Worm (Caenorhabditis elegans): ENCODE results near the gene gsp-1.

DNA sequence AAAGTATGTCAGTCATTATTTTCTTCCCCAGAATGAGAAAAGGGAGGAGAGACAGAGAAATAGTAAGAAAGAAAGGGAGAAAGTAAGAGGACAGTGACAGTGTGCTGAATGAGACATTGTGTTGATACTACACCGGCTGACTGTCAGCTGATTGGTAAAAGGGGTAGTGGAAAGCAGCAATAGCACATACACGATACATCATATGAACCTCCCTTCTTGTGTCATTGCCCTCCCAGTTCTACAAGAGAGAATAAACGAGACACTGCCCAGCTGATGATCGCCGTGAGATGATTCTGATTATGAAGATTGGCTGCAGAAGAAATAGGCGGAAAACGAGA is 37.6 kb downstream of the gsp-1 start:
- no peak for TF ChIP-seq tbx-37 (GFP tag; conservative IDR thresholded peaks at IDR 0.05)
- TF ChIP-seq ets-7 (tag; optimal IDR thresholded peaks at IDR 0.05), result no peak
- no peak for TF ChIP-seq ama-1 (optimal IDR thresholded peaks at IDR 0.05)
- TF ChIP-seq F13C5.2 (tag; optimal IDR thresholded peaks at IDR 0.05), result no peak
- no peak for TF ChIP-seq ceh-13 (GFP tag; optimal IDR thresholded peaks at IDR 0.05)

Data from whole organism, early embryonic.